Fruit fly (Drosophila melanogaster): ENCODE results near the gene CG33340.

CG33340 gene

DNA sequence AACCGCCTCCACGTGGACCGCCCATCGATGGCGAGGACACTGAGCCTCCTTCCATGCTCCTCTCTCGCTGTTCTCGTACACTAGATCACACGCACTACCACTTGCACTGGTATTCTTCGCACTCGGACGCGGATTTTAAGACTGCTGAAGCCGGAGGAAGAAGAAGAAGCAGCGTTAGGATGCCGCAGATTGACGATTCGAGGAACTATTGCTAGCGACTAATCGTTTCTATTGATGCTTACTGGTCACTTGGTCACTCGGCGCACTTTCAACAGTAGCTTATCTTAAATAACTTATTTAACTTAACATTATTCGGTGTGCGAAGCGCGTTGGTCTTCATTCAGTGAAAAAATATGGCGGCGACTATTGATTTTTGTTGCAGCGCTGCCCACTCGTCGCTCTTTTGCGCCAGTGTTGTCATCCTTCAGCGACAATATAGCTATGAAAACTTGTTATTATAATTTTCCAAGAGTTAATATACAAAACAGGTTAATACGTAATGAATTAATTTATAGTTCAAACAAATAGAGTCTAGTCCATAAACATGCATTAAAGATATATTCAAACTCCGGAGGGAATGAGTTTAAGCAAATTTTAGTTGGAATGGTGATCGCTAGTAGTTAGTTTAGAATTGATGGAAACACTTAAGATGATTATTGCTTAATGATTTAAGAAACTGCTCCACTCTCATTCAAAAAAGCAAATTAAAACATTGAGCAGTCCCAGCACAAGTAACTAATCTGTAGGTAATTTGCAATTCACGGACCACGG is 14.3 kb upstream of the CG33340 start, which contains the start of the genes CG5746 and CG6454 (continued):
- TF ChIP-seq CG32767 (GFP tag; IDR thresholded peaks at IDR 0.05) (peak; percentile 33; the same call in 1 of the 2 replicates), CG17912 (GFP tag; optimal IDR thresholded peaks at IDR 0.05) (no peak), CG10543 (GFP tag; optimal IDR thresholded peaks at IDR 0.05) (no peak), CG11093 (GFP tag; IDR thresholded peaks at IDR 0.05) (no peak), pros (GFP tag; optimal IDR thresholded peaks at IDR 0.05) (no peak), tap (tag; optimal IDR thresholded peaks at IDR 0.05) (no peak), mirr (GFP tag; optimal IDR thresholded peaks at IDR 0.05) (no peak), Rfx (GFP tag; IDR thresholded peaks at IDR 0.05) (no peak; the same call in 1 of the 2 replicates), CG14710 (tag; optimal IDR thresholded peaks at IDR 0.05) (peak; percentile 86), cas (GFP tag; IDR thresholded peaks at IDR 0.05) (no peak), CG34422 (GFP tag; IDR thresholded peaks at IDR 0.05) (peak; percentile 65), tup (GFP tag; optimal IDR thresholded peaks at IDR 0.05) (no peak), Doc3 (GFP tag; IDR thresholded peaks at IDR 0.05; ENCODE audit: partially characterized antibody) (no peak), pb (GFP tag; optimal IDR thresholded peaks at IDR 0.05) (no peak), CG12104 (GFP tag; optimal IDR thresholded peaks at IDR 0.05) (peak; percentile 46), CG18476 (GFP tag; optimal IDR thresholded peaks at IDR 0.05) (peak; percentile 41), CG34376 (GFP tag; optimal IDR thresholded peaks at IDR 0.05) (no peak), CG4820 (GFP tag; optimal IDR thresholded peaks at IDR 0.05) (peak; percentile 55), HLHmδ (GFP tag; optimal IDR thresholded peaks at IDR 0.05) (no peak), abd-A (tag; optimal IDR thresholded peaks at IDR 0.05) (no peak), ems (GFP tag; optimal IDR thresholded peaks at IDR 0.05) (peak; percentile 40), ewg (GFP tag; optimal IDR thresholded peaks at IDR 0.05) (no peak), Taf1 (GFP tag; IDR thresholded peaks at IDR 0.05) (0 out of 2 replicates have a peak, but pooled peaks have one; percentile 32), CG33557 (GFP tag; optimal IDR thresholded peaks at IDR 0.05) (peak; percentile 44), al (GFP tag; IDR thresholded peaks at IDR 0.05) (peak; percentile 44), pan (optimal IDR thresholded peaks at IDR 0.05) (no peak), pan (GFP tag; optimal IDR thresholded peaks at IDR 0.05 in 1 of 2, IDR thresholded peaks at IDR 0.05 in 1 of 2) (no peak), tin (GFP tag; optimal IDR thresholded peaks at IDR 0.05) (peak; percentile 45), Hand (GFP tag; optimal IDR thresholded peaks at IDR 0.05) (no peak), CG10366 (GFP tag; IDR thresholded peaks at IDR 0.05) (no peak), ranshi (GFP tag; IDR thresholded peaks at IDR 0.05) (0 out of 2 replicates have a peak, but pooled peaks have one; percentile 40), CG4617 (GFP tag; optimal IDR thresholded peaks at IDR 0.05; ENCODE audit: borderline replicate concordance) (peak; percentile 75), CG8765 (GFP tag; IDR thresholded peaks at IDR 0.05) (peak; percentile 31; the same call in 1 of the 2 replicates), Tbp (GFP tag; optimal IDR thresholded peaks at IDR 0.05) (peak; percentile 59), CG11085 (GFP tag; IDR thresholded peaks at IDR 0.05) (no peak), CG15479 (GFP tag; optimal IDR thresholded peaks at IDR 0.05) (no peak), CG8944 (GFP tag; optimal IDR thresholded peaks at IDR 0.05) (peak; percentile 24), Atf6 (GFP tag; IDR thresholded peaks at IDR 0.05) (no peak), Ada2b (GFP tag; IDR thresholded peaks at IDR 0.05) (no peak), peb (GFP tag; IDR thresholded peaks at IDR 0.05) (no peak), tll (GFP tag; optimal IDR thresholded peaks at IDR 0.05) (peak in 1 of 2 experiments; percentile 11), CG2712 (tag; optimal IDR thresholded peaks at IDR 0.05) (no peak), CG9609 (GFP tag; optimal IDR thresholded peaks at IDR 0.05) (peak; percentile 73), CG8478 (optimal IDR thresholded peaks at IDR 0.05) (no peak), CG2889 (GFP tag; IDR thresholded peaks at IDR 0.05) (0 out of 3 replicates have a peak, but pooled peaks have one; percentile 53), shn (GFP tag; optimal IDR thresholded peaks at IDR 0.05) (peak; percentile 46), run (tag; optimal IDR thresholded peaks at IDR 0.05) (no peak), Mad (GFP tag; optimal IDR thresholded peaks at IDR 0.05) (peak; percentile 60), CG3847 (GFP tag; IDR thresholded peaks at IDR 0.05) (0 out of 2 replicates have a peak, but pooled peaks have one; percentile 33), CkIIα-i1 (GFP tag; IDR thresholded peaks at IDR 0.05) (no peak)
